Fruit fly (Drosophila melanogaster): Measurements from ENCODE around the gene CG31975.
A peak's percentile ranks its signal among the peaks of the same experiment; 100 is the strongest.

The CG31975 gene

dm6 chr2L:153142-153541 lies 12.3 kb upstream of the CG31975 start, which contains the start of gene CG42399 (continued):
- no peak for TF ChIP-seq Nf-YB (GFP tag; optimal IDR thresholded peaks at IDR 0.05)

dm6 chr2L:146503-146902 lies 5.7 kb upstream of the CG31975 start:
- TF ChIP-seq Deaf1 (tag; optimal IDR thresholded peaks at IDR 0.05) (peak; percentile 74), CG13894 (tag; optimal IDR thresholded peaks at IDR 0.05) (peak; percentile 91), CG17829 (tag; optimal IDR thresholded peaks at IDR 0.05) (no peak), scrt (GFP tag; optimal IDR thresholded peaks at IDR 0.05) (peak; percentile 41), CG6272 (GFP tag; IDR thresholded peaks at IDR 0.05) (no peak), CG13296 (GFP tag; optimal IDR thresholded peaks at IDR 0.05) (no peak)

DNA sequence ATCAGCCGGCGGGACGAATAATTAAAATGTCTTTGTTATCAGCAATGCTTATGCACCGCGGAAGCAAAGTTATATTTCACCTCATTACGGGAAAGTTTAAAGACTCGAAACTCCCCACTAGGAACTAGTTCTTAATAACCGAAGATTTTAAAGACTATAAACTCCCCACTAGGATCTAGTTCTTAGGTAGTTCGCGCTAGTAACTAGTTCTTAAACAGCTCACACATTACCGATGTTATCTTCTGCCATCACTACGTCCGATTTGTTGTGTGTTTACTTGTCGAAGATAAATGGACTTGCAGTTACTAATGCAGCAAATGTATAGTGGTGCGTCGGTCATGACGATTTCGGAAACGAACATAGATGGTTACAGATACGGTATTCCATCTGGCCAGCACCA lies 2.3 kb upstream of the CG31975 start, which contains the start of the genes CG31974 and CG11454:
TSS of gene CG31974 (minus strand) at position 4 of the 400 bp plus-strand sequence.
TSS of gene CG11454 (plus strand) at position 236 of the 400 bp plus-strand sequence.
- no peak for TF ChIP-seq Atf6 (GFP tag; IDR thresholded peaks at IDR 0.05)
- no peak for TF ChIP-seq CG6765 (GFP tag; optimal IDR thresholded peaks at IDR 0.05)
- TF ChIP-seq gcm2 (GFP tag; optimal IDR thresholded peaks at IDR 0.05): no peak
- TF ChIP-seq nerfin-1 (tag; optimal IDR thresholded peaks at IDR 0.05): no peak
- no peak for TF ChIP-seq CG12155 (GFP tag; optimal IDR thresholded peaks at IDR 0.05)
- TF ChIP-seq CG12299 (tag; optimal IDR thresholded peaks at IDR 0.05): no peak
- no peak for TF ChIP-seq esg (GFP tag; conservative IDR thresholded peaks at IDR 0.05)
- TF ChIP-seq tap (tag; optimal IDR thresholded peaks at IDR 0.05): no peak
- no peak for TF ChIP-seq CG1602 (GFP tag; optimal IDR thresholded peaks at IDR 0.05)
- TF ChIP-seq pum (GFP tag; optimal IDR thresholded peaks at IDR 0.05): peak; percentile 0
- peak; percentile 84 for TF ChIP-seq MESR4 (GFP tag; optimal IDR thresholded peaks at IDR 0.05)
- no peak for TF ChIP-seq corto (GFP tag; optimal IDR thresholded peaks at IDR 0.05)
- TF ChIP-seq zen (tag; optimal IDR thresholded peaks at IDR 0.05): no peak
- TF ChIP-seq dan (GFP tag; IDR thresholded peaks at IDR 0.05): no peak
- no peak for TF ChIP-seq eyg (GFP tag; optimal IDR thresholded peaks at IDR 0.05)
- TF ChIP-seq CHES-1-like (GFP tag; optimal IDR thresholded peaks at IDR 0.05): no peak
- no peak for TF ChIP-seq CG6654 (GFP tag; optimal IDR thresholded peaks at IDR 0.05)
- TF ChIP-seq wek (GFP tag; optimal IDR thresholded peaks at IDR 0.05): peak; percentile 3
- peak; percentile 15; the same call in 1 of the 2 replicates for TF ChIP-seq vvl (GFP tag; IDR thresholded peaks at IDR 0.05)
- TF ChIP-seq ERR (GFP tag; optimal IDR thresholded peaks at IDR 0.05): no peak
- no peak for TF ChIP-seq CG17186 (GFP tag; optimal IDR thresholded peaks at IDR 0.05)
- TF ChIP-seq CG13123 (GFP tag; optimal IDR thresholded peaks at IDR 0.05): no peak
- no peak for TF ChIP-seq Atf3 (GFP tag; optimal IDR thresholded peaks at IDR 0.05)
- no peak for TF ChIP-seq CG10274 (GFP tag; optimal IDR thresholded peaks at IDR 0.05)
- no peak for TF ChIP-seq insv (GFP tag; optimal IDR thresholded peaks at IDR 0.05)
- no peak for TF ChIP-seq HLH54F (GFP tag; optimal IDR thresholded peaks at IDR 0.05)
- TF ChIP-seq ase (GFP tag; IDR thresholded peaks at IDR 0.05): no peak
- no peak for TF ChIP-seq CG9727 (GFP tag; optimal IDR thresholded peaks at IDR 0.05)
- TF ChIP-seq CG10979 (tag; optimal IDR thresholded peaks at IDR 0.05): peak; percentile 7
- TF ChIP-seq sens-2 (GFP tag; IDR thresholded peaks at IDR 0.05): no peak
- TF ChIP-seq fd64A (GFP tag; optimal IDR thresholded peaks at IDR 0.05): no peak
- TF ChIP-seq kah (GFP tag; optimal IDR thresholded peaks at IDR 0.05): no peak
- TF ChIP-seq CG3847 (GFP tag; IDR thresholded peaks at IDR 0.05): no peak
- TF ChIP-seq CG13775 (GFP tag; optimal IDR thresholded peaks at IDR 0.05): no peak
- TF ChIP-seq crc (GFP tag; optimal IDR thresholded peaks at IDR 0.05): no peak
- peak; percentile 40 for TF ChIP-seq Fer1 (GFP tag; optimal IDR thresholded peaks at IDR 0.05)
- TF ChIP-seq Trl (optimal IDR thresholded peaks at IDR 0.05): no peak
- TF ChIP-seq Trl (GFP tag; optimal IDR thresholded peaks at IDR 0.05): no peak
- no peak for TF ChIP-seq CG16815 (GFP tag; optimal IDR thresholded peaks at IDR 0.05)
- peak; percentile 75; the same call in 1 of the 2 replicates for TF ChIP-seq inv (GFP tag; IDR thresholded peaks at IDR 0.05; ENCODE audit: partially characterized antibody)
- TF ChIP-seq Mes4 (GFP tag; optimal IDR thresholded peaks at IDR 0.05): no peak
- TF ChIP-seq Side (GFP tag; optimal IDR thresholded peaks at IDR 0.05): peak; percentile 38
